Worm (Caenorhabditis elegans) whole organism, midembryonic: Measurements from ENCODE around the gene jip-1.

Source experiments
- T22C8.4 ChIP-seq: fragments of 200-800 bp; sonication (Bioruptor generic); IDR thresholded peaks from 2 replicates; pipeline ENCODE4 v1.3.6; 2022; ENCODE audit warnings: missing genetic modification characterization, missing compliant biosample characterization
- cog-1 ChIP-seq: sonication (generic microtip); optimal IDR thresholded peaks from 2 replicates; lab custom pipeline; 2016; ENCODE audit warnings: missing genetic modification characterization, missing compliant biosample characterization
- flt-1 ChIP-seq: fragments of 200-800 bp; sonication (Bioruptor generic); IDR thresholded peaks from 2 replicates; pipeline ENCODE4 v1.3.6; 2022; ENCODE audit warnings: missing genetic modification characterization, missing compliant biosample characterization
- klf-2 ChIP-seq: fragments of 200-800 bp; sonication (Bioruptor generic); conservative IDR thresholded peaks from 2 replicates; pipeline ENCODE4 v1.3.6; 2022; ENCODE audit warnings: missing genetic modification reagents, missing genetic modification characterization, missing compliant biosample characterization
- ref-1 ChIP-seq: fragments of 200-800 bp; sonication (Bioruptor generic); conservative IDR thresholded peaks from 2 replicates; pipeline ENCODE4 v1.3.6; 2022; ENCODE audit warnings: missing genetic modification reagents, missing genetic modification characterization, missing compliant biosample characterization
- tab-1 ChIP-seq: fragments of 200-800 bp; sonication (Bioruptor generic); IDR thresholded peaks from 2 replicates; pipeline ENCODE4 v1.3.6; 2022; ENCODE audit warnings: missing genetic modification characterization, missing compliant biosample characterization
- ztf-23 ChIP-seq: fragments of 200-800 bp; sonication (Bioruptor generic); IDR thresholded peaks from 2 replicates; pipeline ENCODE4 v1.3.6; 2022; ENCODE audit warnings: missing genetic modification reagents, missing genetic modification characterization, missing compliant biosample characterization
- ztf-29 ChIP-seq: fragments of 200-800 bp; sonication (Bioruptor generic); IDR thresholded peaks from 2 replicates; pipeline ENCODE4 v1.3.6; 2022; ENCODE audit warnings: missing genetic modification reagents, missing genetic modification characterization, missing compliant biosample characterization

DNA sequence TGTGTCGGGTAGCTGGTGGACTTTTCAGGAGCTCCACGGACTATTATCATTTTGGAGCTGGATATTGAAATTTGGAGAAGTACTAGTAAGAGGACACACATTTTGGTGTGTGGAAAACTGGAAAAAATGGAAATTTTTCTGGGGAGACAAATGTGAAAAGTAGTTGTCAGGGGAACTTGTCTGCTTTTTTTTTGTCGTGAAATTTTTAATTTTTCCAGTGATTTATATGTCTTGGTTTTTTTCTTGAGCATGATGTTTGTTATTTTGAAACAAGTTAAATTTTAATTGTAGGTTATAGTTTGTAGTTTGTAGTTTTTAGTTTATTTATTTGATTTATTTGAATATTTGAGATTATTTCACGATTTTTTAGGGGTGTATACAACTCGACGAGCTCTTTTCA is 58.5 kb downstream of the jip-1 start, which contains the start of gene F54D12.7:
- TF ChIP-seq ztf-23 (GFP tag; lab: Robert Waterston, UW) (no peak), T22C8.4 (GFP tag; lab: Robert Waterston, UW) (no peak), cog-1 (tag; lab: Kevin White, UChicago) (no peak), ref-1 (GFP tag; lab: Robert Waterston, UW) (no peak), tab-1 (GFP tag; lab: Robert Waterston, UW) (no peak), flt-1 (GFP tag; lab: Robert Waterston, UW) (no peak), klf-2 (GFP tag; lab: Robert Waterston, UW) (no peak), ztf-29 (GFP tag; lab: Robert Waterston, UW) (no peak)
